Fruit fly (Drosophila melanogaster): ENCODE data around the gene fd102C.

DNA sequence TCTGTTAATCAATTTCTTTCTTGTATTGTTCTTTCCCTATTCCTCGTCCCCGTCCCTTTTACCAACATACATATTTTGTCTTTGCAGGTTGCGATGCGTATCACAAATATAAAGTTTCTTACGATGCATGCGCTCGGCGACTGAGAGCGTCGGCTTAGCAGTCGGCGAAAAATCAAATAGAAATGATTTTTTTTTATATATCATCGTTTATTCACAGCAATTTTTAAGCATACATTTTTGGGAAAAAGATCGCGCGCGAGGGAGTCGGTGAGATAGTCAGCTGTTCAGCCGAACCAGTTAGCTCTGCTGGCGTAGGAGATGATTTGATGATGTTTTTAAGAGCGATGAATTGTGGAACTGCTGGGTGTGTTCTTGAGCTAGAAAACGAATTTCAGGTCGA, 9.0 kb upstream of the fd102C start:
- TF ChIP-seq CG16779 (tag; optimal IDR thresholded peaks at IDR 0.05) (no peak), esn (GFP tag; optimal IDR thresholded peaks at IDR 0.05) (no peak), OdsH (GFP tag; optimal IDR thresholded peaks at IDR 0.05) (no peak), CG8319 (GFP tag; optimal IDR thresholded peaks at IDR 0.05) (no peak)
